Worm (Caenorhabditis elegans) whole organism, L3 larva: Measurements from ENCODE around the gene srx-34.

Experiments
- ZK546.5 ChIP-seq: sonication (generic microtip); optimal IDR thresholded peaks from 2 replicates; lab custom pipeline; 2017; ENCODE audit warnings: missing biosample characterization, missing genetic modification characterization
- ama-1 ChIP-seq: fragments of 150-350 bp; optimal IDR thresholded peaks from 2 replicates; lab custom pipeline; 2018
- ceh-28 ChIP-seq: fragments of 150-350 bp; optimal IDR thresholded peaks from 2 replicates; lab custom pipeline; 2014; ENCODE audit warnings: missing biosample characterization, missing genetic modification reagents, missing genetic modification characterization
- ceh-82 ChIP-seq: fragments of 150-350 bp; optimal IDR thresholded peaks from 2 replicates; lab custom pipeline; 2014; ENCODE audit warnings: missing biosample characterization, missing genetic modification characterization
- ceh-9 ChIP-seq: sonication (generic microtip); optimal IDR thresholded peaks from 2 replicates; lab custom pipeline; 2018; ENCODE audit warnings: missing biosample characterization, missing genetic modification characterization
- daf-12 ChIP-seq: fragments of 150-350 bp; optimal IDR thresholded peaks from 2 replicates; lab custom pipeline; 2014; ENCODE audit warnings: missing biosample characterization, missing genetic modification reagents, missing genetic modification characterization
- egl-5 ChIP-seq: fragments of 150-350 bp; optimal IDR thresholded peaks from 2 replicates; lab custom pipeline; 2017; ENCODE audit warnings: missing biosample characterization, missing genetic modification reagents, missing genetic modification characterization, inconsistent platforms
- elt-1 ChIP-seq: fragments of 150-350 bp; optimal IDR thresholded peaks from 2 replicates; lab custom pipeline; 2014; ENCODE audit warnings: missing biosample characterization, missing genetic modification characterization
- elt-2 ChIP-seq: sonication (generic microtip); optimal IDR thresholded peaks from 2 replicates; lab custom pipeline; 2016; ENCODE audit warnings: missing genetic modification reagents, mild to moderate bottlenecking, missing genetic modification characterization, missing compliant biosample characterization
- elt-3 ChIP-seq, 3 experiments: fragments of 150-350 bp in 1 of 3; sonication (generic microtip) in 2 of 3; optimal IDR thresholded peaks; 2 replicates in 2 of 3; 4 replicates in 1 of 3; lab custom pipeline; 2014 to 2017; ENCODE audit warnings: missing biosample characterization in 3 of 3, missing genetic modification characterization in 3 of 3
- eor-1 ChIP-seq, 2 experiments: fragments of 150-350 bp; optimal IDR thresholded peaks; 2 replicates each; lab custom pipeline; 2014 to 2018; ENCODE audit warnings: missing biosample characterization in 2 of 2, missing genetic modification characterization in 2 of 2
- fkh-10 ChIP-seq: sonication (generic microtip); optimal IDR thresholded peaks from 2 replicates; lab custom pipeline; 2017; ENCODE audit warnings: missing biosample characterization, missing genetic modification reagents, missing genetic modification characterization
- fos-1 ChIP-seq: fragments of 150-350 bp; optimal IDR thresholded peaks from 2 replicates; lab custom pipeline; 2014; ENCODE audit warnings: missing biosample characterization, missing genetic modification characterization
- hmg-11 ChIP-seq: sonication (generic microtip); optimal IDR thresholded peaks from 2 replicates; lab custom pipeline; 2016; ENCODE audit warnings: missing genetic modification characterization, missing compliant biosample characterization
- jun-1 ChIP-seq: fragments of 150-350 bp; optimal IDR thresholded peaks from 2 replicates; lab custom pipeline; 2014; ENCODE audit warnings: missing biosample characterization, missing genetic modification reagents, missing genetic modification characterization
- lin-15B ChIP-seq: fragments of 150-350 bp; optimal IDR thresholded peaks from 2 replicates; lab custom pipeline; 2014; ENCODE audit warnings: missing biosample characterization, missing genetic modification characterization
- lin-39 ChIP-seq: fragments of 150-350 bp; optimal IDR thresholded peaks from 2 replicates; lab custom pipeline; 2018; ENCODE audit warnings: missing biosample characterization, missing genetic modification reagents, missing genetic modification characterization
- lsy-12 ChIP-seq: sonication (generic microtip); optimal IDR thresholded peaks from 2 replicates; lab custom pipeline; 2016; ENCODE audit warnings: mild to moderate bottlenecking, missing genetic modification characterization, missing compliant biosample characterization
- mdl-1 ChIP-seq: fragments of 150-350 bp; optimal IDR thresholded peaks from 2 replicates; lab custom pipeline; 2014; ENCODE audit warnings: missing biosample characterization, missing genetic modification characterization
- mml-1 ChIP-seq: fragments of 150-350 bp; sonication (generic microtip); optimal IDR thresholded peaks from 3 replicates; lab custom pipeline; 2014; ENCODE audit warnings: missing biosample characterization, missing genetic modification characterization
- nfya-1 ChIP-seq: sonication (generic microtip); optimal IDR thresholded peaks from 2 replicates; lab custom pipeline; 2017; ENCODE audit warnings: missing genetic modification characterization, mild to moderate bottlenecking, missing compliant biosample characterization, antibody characterized with exemption, moderate library complexity; ENCODE audit not compliant: insufficient read depth
- nhr-11 ChIP-seq: fragments of 150-350 bp; optimal IDR thresholded peaks from 2 replicates; lab custom pipeline; 2014; ENCODE audit warnings: missing biosample characterization, missing genetic modification characterization
- nhr-12 ChIP-seq: fragments of 150-350 bp; optimal IDR thresholded peaks from 2 replicates; lab custom pipeline; 2014; ENCODE audit warnings: missing biosample characterization, missing genetic modification characterization
- nhr-23 ChIP-seq: fragments of 150-350 bp; optimal IDR thresholded peaks from 2 replicates; lab custom pipeline; 2014; ENCODE audit warnings: missing biosample characterization, missing genetic modification reagents, missing genetic modification characterization
- nhr-237 ChIP-seq: fragments of 150-350 bp; optimal IDR thresholded peaks from 2 replicates; lab custom pipeline; 2014; ENCODE audit warnings: missing biosample characterization, missing genetic modification characterization
- nhr-25 ChIP-seq: sonication (generic microtip); optimal IDR thresholded peaks from 2 replicates; lab custom pipeline; 2017; ENCODE audit warnings: missing biosample characterization, missing genetic modification characterization
- nhr-43 ChIP-seq: sonication (generic microtip); optimal IDR thresholded peaks from 2 replicates; lab custom pipeline; 2016; ENCODE audit warnings: mild to moderate bottlenecking, missing genetic modification characterization, missing compliant biosample characterization; ENCODE audit not compliant: poor library complexity, severe bottlenecking
- nhr-67 ChIP-seq: fragments of 150-350 bp; optimal IDR thresholded peaks from 2 replicates; lab custom pipeline; 2014; ENCODE audit warnings: missing biosample characterization, missing genetic modification characterization
- nhr-76 ChIP-seq: fragments of 150-350 bp; sonication (generic microtip); optimal IDR thresholded peaks from 5 replicates; lab custom pipeline; 2014; ENCODE audit warnings: missing biosample characterization, missing genetic modification characterization
- nhr-77 ChIP-seq: fragments of 150-350 bp; optimal IDR thresholded peaks from 2 replicates; lab custom pipeline; 2014; ENCODE audit warnings: missing biosample characterization, missing genetic modification characterization
- pha-4 ChIP-seq: fragments of 150-350 bp; optimal IDR thresholded peaks from 2 replicates; lab custom pipeline; 2014; ENCODE audit warnings: missing biosample characterization, missing genetic modification reagents, missing genetic modification characterization
- pqm-1 ChIP-seq: fragments of 150-350 bp; optimal IDR thresholded peaks from 2 replicates; lab custom pipeline; 2017; ENCODE audit warnings: missing biosample characterization, missing genetic modification characterization, inconsistent platforms
- sea-2 ChIP-seq: fragments of 150-350 bp; sonication (generic microtip); optimal IDR thresholded peaks from 4 replicates; lab custom pipeline; 2014; ENCODE audit warnings: missing biosample characterization, missing genetic modification reagents, missing genetic modification characterization
- skn-1 ChIP-seq: fragments of 150-350 bp; optimal IDR thresholded peaks from 2 replicates; lab custom pipeline; 2014; ENCODE audit warnings: missing biosample characterization, missing genetic modification characterization
- snpc-4 ChIP-seq: fragments of 150-350 bp; optimal IDR thresholded peaks from 2 replicates; lab custom pipeline; 2014; ENCODE audit warnings: missing biosample characterization, missing genetic modification characterization
- tbx-2 ChIP-seq: sonication (generic microtip); optimal IDR thresholded peaks from 2 replicates; lab custom pipeline; 2016; ENCODE audit warnings: mild to moderate bottlenecking, missing genetic modification characterization, missing compliant biosample characterization
- unc-39 ChIP-seq: sonication (generic microtip); optimal IDR thresholded peaks from 4 replicates; lab custom pipeline; 2017; ENCODE audit warnings: missing biosample characterization, missing genetic modification characterization
- zag-1 ChIP-seq: fragments of 150-350 bp; optimal IDR thresholded peaks from 2 replicates; lab custom pipeline; 2014; ENCODE audit warnings: missing biosample characterization, missing genetic modification characterization
- ztf-11 ChIP-seq: fragments of 150-350 bp; optimal IDR thresholded peaks from 2 replicates; lab custom pipeline; 2014; ENCODE audit warnings: missing biosample characterization, missing genetic modification characterization
- ztf-4 ChIP-seq: fragments of 150-350 bp; optimal IDR thresholded peaks from 2 replicates; lab custom pipeline; 2014; ENCODE audit warnings: missing biosample characterization, missing genetic modification characterization

srx-34 gene

ce11 chrV:7093720-7094401 is 26.2 kb downstream of the srx-34 start, which contains the start of gene nhr-135:
TSS of gene nhr-135 (minus strand) at chrV:7093770.
- TF ChIP-seq mdl-1 (tag; lab: Kevin White, UChicago) (peak; percentile 77), unc-39 (tag; lab: Kevin White, UChicago) (no peak), elt-3 (tag; optimal IDR thresholded peaks at IDR 0.05; lab: Kevin White, UChicago) (peak in 1 of 3 experiments; percentile 72), ceh-28 (tag; lab: Kevin White, UChicago) (peak; percentile 59), pqm-1 (peak; percentile 89), jun-1 (peak; percentile 77), nfya-1 (tag; lab: Kevin White, UChicago) (peak; percentile 40), daf-12 (no peak), snpc-4 (tag; lab: Kevin White, UChicago) (peak; percentile 46), nhr-23 (tag; lab: Kevin White, UChicago) (no peak), elt-2 (tag; lab: Kevin White, UChicago) (peak; percentile 92), nhr-25 (tag; lab: Kevin White, UChicago) (peak; percentile 54), pha-4 (tag; lab: Kevin White, UChicago) (peak; percentile 85), nhr-43 (tag; lab: Kevin White, UChicago) (peak; percentile 27), hmg-11 (tag; lab: Kevin White, UChicago) (peak; percentile 30)

ce11 chrV:7091287-7091686 is 28.8 kb downstream of the srx-34 start, which contains the start of gene nhr-286:
TSS of gene nhr-286 (minus strand) at chrV:7091610.
- TF ChIP-seq ama-1 (lab: Kevin White, UChicago) (peak; percentile 64), snpc-4 (tag; lab: Kevin White, UChicago) (no peak)

ce11 chrV:7089217-7089616 is 30.9 kb downstream of the srx-34 start:
- TF ChIP-seq pqm-1 (peak; percentile 36), elt-2 (tag; lab: Kevin White, UChicago) (no peak), lin-15B (tag; lab: Kevin White, UChicago) (no peak), nhr-67 (tag; lab: Kevin White, UChicago) (no peak), nhr-77 (tag; lab: Kevin White, UChicago) (no peak), sea-2 (GFP tag; lab: Kevin White, UChicago) (no peak), ceh-82 (tag; lab: Kevin White, UChicago) (no peak), hmg-11 (tag; lab: Kevin White, UChicago) (no peak), ceh-28 (tag; lab: Kevin White, UChicago) (no peak), lin-39 (no peak), nhr-25 (tag; lab: Kevin White, UChicago) (peak; percentile 76), nhr-43 (tag; lab: Kevin White, UChicago) (peak; percentile 73), nfya-1 (tag; lab: Kevin White, UChicago) (no peak), tbx-2 (tag; lab: Kevin White, UChicago) (no peak), lsy-12 (tag; lab: Kevin White, UChicago) (no peak), mml-1 (tag; lab: Kevin White, UChicago) (no peak), nhr-76 (no peak), fkh-10 (GFP tag; lab: Kevin White, UChicago) (no peak), fos-1 (no peak), ztf-11 (tag; lab: Kevin White, UChicago) (no peak), unc-39 (tag; lab: Kevin White, UChicago) (no peak), nhr-23 (tag; lab: Kevin White, UChicago) (peak; percentile 33), zag-1 (no peak), eor-1 (tag; optimal IDR thresholded peaks at IDR 0.05; lab: Kevin White, UChicago) (no peak), nhr-237 (tag; lab: Kevin White, UChicago) (no peak), skn-1 (tag; lab: Kevin White, UChicago) (no peak), elt-1 (tag; lab: Kevin White, UChicago) (no peak), pha-4 (tag; lab: Kevin White, UChicago) (peak; percentile 12)
- TF ChIP-seq, all 47 proteins: peak for 5

DNA sequence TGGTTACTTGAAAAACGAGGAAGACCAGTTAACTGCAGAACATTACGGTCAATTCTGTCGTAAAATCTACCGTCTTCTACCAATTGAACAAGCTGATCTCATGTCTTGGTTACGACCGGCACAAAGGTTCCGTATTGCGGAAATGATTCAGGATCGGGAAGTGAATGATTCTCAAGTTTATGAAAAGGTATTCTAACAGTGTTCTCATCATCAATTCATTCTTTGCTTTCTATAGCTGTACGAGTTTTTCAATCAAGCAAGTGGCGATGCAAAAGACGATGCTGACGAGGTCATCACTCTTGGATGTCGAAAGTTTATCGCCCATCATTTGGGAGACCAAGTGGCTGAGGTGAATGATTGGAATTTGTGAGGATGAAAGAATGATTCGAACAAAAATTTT is 32.7 kb downstream of the srx-34 start:
- no peak for TF ChIP-seq ceh-9 (tag; lab: Kevin White, UChicago)
- no peak for TF ChIP-seq nhr-11 (tag; lab: Kevin White, UChicago)
- no peak for TF ChIP-seq hmg-11 (tag; lab: Kevin White, UChicago)
- no peak for TF ChIP-seq nhr-25 (tag; lab: Kevin White, UChicago)
- TF ChIP-seq ZK546.5 (tag; lab: Kevin White, UChicago): no peak
- TF ChIP-seq mdl-1 (tag; lab: Kevin White, UChicago): no peak
- TF ChIP-seq zag-1: no peak
- TF ChIP-seq elt-1 (tag; lab: Kevin White, UChicago): no peak
- TF ChIP-seq elt-3 (tag; optimal IDR thresholded peaks at IDR 0.05; lab: Kevin White, UChicago): no peak
- TF ChIP-seq fkh-10 (GFP tag; lab: Kevin White, UChicago): no peak
- no peak for TF ChIP-seq pqm-1
- TF ChIP-seq mml-1 (tag; lab: Kevin White, UChicago): no peak
- TF ChIP-seq nhr-43 (tag; lab: Kevin White, UChicago): no peak
- TF ChIP-seq fos-1: no peak
- TF ChIP-seq egl-5: no peak
- TF ChIP-seq snpc-4 (tag; lab: Kevin White, UChicago): no peak
- no peak for TF ChIP-seq nhr-12 (tag; lab: Kevin White, UChicago)
- no peak for TF ChIP-seq ceh-28 (tag; lab: Kevin White, UChicago)
- TF ChIP-seq ztf-4 (tag; lab: Kevin White, UChicago): no peak
- TF ChIP-seq lin-39: no peak
- TF ChIP-seq, all 47 proteins: peak for 0
